Fruit fly (Drosophila melanogaster) whole organism, adult: Measurements from ENCODE around the gene Ltn1.

Experiments
- CG11617 ChIP-seq: fragments of 200-800 bp; sonication (Bioruptor generic); optimal IDR thresholded peaks from 2 replicates; lab custom pipeline; 2017; ENCODE audit warnings: mild to moderate bottlenecking, missing biosample characterization, missing genetic modification reagents, missing genetic modification characterization
- CG14711 ChIP-seq: fragments of 200-800 bp; sonication (Bioruptor generic); optimal IDR thresholded peaks from 2 replicates; lab custom pipeline; 2018; ENCODE audit warnings: missing biosample characterization, mild to moderate bottlenecking, missing genetic modification characterization, moderate library complexity
- CG5204 ChIP-seq: fragments of 200-800 bp; sonication (Bioruptor generic); optimal IDR thresholded peaks from 2 replicates; lab custom pipeline; 2016; ENCODE audit warnings: missing biosample characterization, missing genetic modification characterization
- CG7045 ChIP-seq: fragments of 200-800 bp; sonication (Bioruptor generic); optimal IDR thresholded peaks from 2 replicates; lab custom pipeline; 2017; ENCODE audit warnings: missing biosample characterization, mild to moderate bottlenecking, missing genetic modification characterization
- CG7101 ChIP-seq: fragments of 200-800 bp; sonication (Bioruptor generic); optimal IDR thresholded peaks from 2 replicates; lab custom pipeline; 2018; ENCODE audit warnings: missing biosample characterization, mild to moderate bottlenecking, missing genetic modification characterization, moderate library complexity
- Clk ChIP-seq: fragments of 200-800 bp; sonication (Bioruptor generic); optimal IDR thresholded peaks from 2 replicates; lab custom pipeline; 2017; ENCODE audit warnings: missing biosample characterization, missing genetic modification characterization
- Hr96 ChIP-seq: fragments of 200-800 bp; sonication (Bioruptor generic); optimal IDR thresholded peaks from 2 replicates; lab custom pipeline; 2016; ENCODE audit warnings: missing biosample characterization, missing genetic modification characterization
- kay ChIP-seq: fragments of 200-800 bp; sonication (Bioruptor generic); peaks from one replicate; lab custom pipeline; 2016; ENCODE audit warnings: missing biosample characterization, missing genetic modification characterization, borderline replicate concordance
- ovo ChIP-seq: fragments of 200-800 bp; sonication (Bioruptor generic); optimal IDR thresholded peaks from 2 replicates; lab custom pipeline; 2016; ENCODE audit warnings: missing biosample characterization, missing genetic modification characterization
- tj ChIP-seq: fragments of 200-800 bp; sonication (Bioruptor generic); optimal IDR thresholded peaks from 3 replicates; lab custom pipeline; 2017; ENCODE audit warnings: missing biosample characterization, mild to moderate bottlenecking, missing genetic modification characterization, moderate library complexity

dm6 chr3L:19520645-19521044 is 31.4 kb downstream of the Ltn1 start, which contains the start of gene Cpr76Bc:
- TF ChIP-seq CG7045 (no peak), tj (GFP tag; lab: Kevin White, UChicago) (no peak), Hr96 (GFP tag; lab: Kevin White, UChicago) (no peak), Clk (GFP tag; lab: Kevin White, UChicago) (no peak), ovo (GFP tag; lab: Kevin White, UChicago) (no peak), CG14711 (tag; lab: Kevin White, UChicago) (no peak), kay (GFP tag; lab: Kevin White, UChicago) (no peak), CG7101 (tag; lab: Kevin White, UChicago) (no peak), CG11617 (GFP tag; lab: Kevin White, UChicago) (no peak), CG5204 (no peak)
